Worm (Caenorhabditis elegans) whole organism, midembryonic: ENCODE measurements around the gene cyp-13A6.

Source experiments
- T22C8.4 ChIP-seq: fragments of 200-800 bp; sonication (Bioruptor generic); IDR thresholded peaks from 2 replicates; pipeline ENCODE4 v1.3.6; 2022; ENCODE audit warnings: missing genetic modification characterization, missing compliant biosample characterization
- cog-1 ChIP-seq: sonication (generic microtip); optimal IDR thresholded peaks from 2 replicates; lab custom pipeline; 2016; ENCODE audit warnings: missing genetic modification characterization, missing compliant biosample characterization
- flt-1 ChIP-seq: fragments of 200-800 bp; sonication (Bioruptor generic); IDR thresholded peaks from 2 replicates; pipeline ENCODE4 v1.3.6; 2022; ENCODE audit warnings: missing genetic modification characterization, missing compliant biosample characterization
- klf-2 ChIP-seq: fragments of 200-800 bp; sonication (Bioruptor generic); conservative IDR thresholded peaks from 2 replicates; pipeline ENCODE4 v1.3.6; 2022; ENCODE audit warnings: missing genetic modification reagents, missing genetic modification characterization, missing compliant biosample characterization
- med-1 ChIP-seq: sonication (generic microtip); optimal IDR thresholded peaks from 2 replicates; lab custom pipeline; 2017; ENCODE audit warnings: missing genetic modification characterization, mild to moderate bottlenecking, missing compliant biosample characterization, antibody characterized with exemption, missing genetic modification reagents; ENCODE audit not compliant: insufficient read depth
- ref-1 ChIP-seq: fragments of 200-800 bp; sonication (Bioruptor generic); conservative IDR thresholded peaks from 2 replicates; pipeline ENCODE4 v1.3.6; 2022; ENCODE audit warnings: missing genetic modification reagents, missing genetic modification characterization, missing compliant biosample characterization
- tab-1 ChIP-seq: fragments of 200-800 bp; sonication (Bioruptor generic); IDR thresholded peaks from 2 replicates; pipeline ENCODE4 v1.3.6; 2022; ENCODE audit warnings: missing genetic modification characterization, missing compliant biosample characterization
- ztf-23 ChIP-seq: fragments of 200-800 bp; sonication (Bioruptor generic); IDR thresholded peaks from 2 replicates; pipeline ENCODE4 v1.3.6; 2022; ENCODE audit warnings: missing genetic modification reagents, missing genetic modification characterization, missing compliant biosample characterization
- ztf-29 ChIP-seq: fragments of 200-800 bp; sonication (Bioruptor generic); IDR thresholded peaks from 2 replicates; pipeline ENCODE4 v1.3.6; 2022; ENCODE audit warnings: missing genetic modification reagents, missing genetic modification characterization, missing compliant biosample characterization

ce11 chrII:9803320-9803719 is 699 bp upstream of the cyp-13A6 start, which contains the start of gene cyp-13A7:
- TF ChIP-seq flt-1 (GFP tag; lab: Robert Waterston, UW) = no peak
- TF ChIP-seq ztf-29 (GFP tag; lab: Robert Waterston, UW) = no peak
- no peak for TF ChIP-seq ref-1
- TF ChIP-seq T22C8.4 (GFP tag; lab: Robert Waterston, UW) = no peak
- no peak for TF ChIP-seq med-1 (GFP tag; lab: Kevin White, UChicago)
- no peak for TF ChIP-seq tab-1
- TF ChIP-seq cog-1 (tag; lab: Kevin White, UChicago) = no peak
- TF ChIP-seq ztf-23 (GFP tag; lab: Robert Waterston, UW) = no peak
- TF ChIP-seq klf-2 (GFP tag; lab: Robert Waterston, UW) = no peak
